Fruit fly (Drosophila melanogaster): Measurements from ENCODE around the gene Sps2.

Gene Sps2

DNA sequence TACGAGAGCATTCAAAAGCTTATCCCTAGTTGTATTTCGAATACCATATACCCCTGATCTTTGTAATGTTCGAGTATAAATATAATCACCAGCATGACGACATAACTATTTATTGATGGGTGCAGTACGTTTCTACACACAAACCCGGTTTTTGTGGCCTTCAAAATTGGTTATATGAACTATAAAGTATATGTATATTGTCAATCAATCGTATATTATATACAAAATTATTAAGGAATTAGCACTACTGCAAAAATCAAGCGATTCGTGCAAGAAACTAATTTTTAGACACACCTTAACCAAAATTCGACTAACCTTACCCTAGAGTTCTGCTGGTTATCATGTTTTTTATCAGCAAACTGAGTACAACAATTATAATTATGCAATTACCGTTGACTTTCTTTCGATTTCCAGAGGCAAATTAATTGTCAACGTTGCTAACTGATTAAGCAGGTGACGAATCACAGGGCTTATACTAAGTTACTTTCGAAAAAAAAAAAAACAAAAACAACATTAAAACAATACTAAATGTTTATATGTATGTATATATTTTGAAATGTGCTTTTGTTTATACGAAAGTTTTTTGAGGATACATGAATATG is 22.1 kb upstream of the Sps2 start:
- TF ChIP-seq CTCF (optimal IDR thresholded peaks at IDR 0.05) = no peak
- TF ChIP-seq CG8478 (optimal IDR thresholded peaks at IDR 0.05) = no peak

DNA sequence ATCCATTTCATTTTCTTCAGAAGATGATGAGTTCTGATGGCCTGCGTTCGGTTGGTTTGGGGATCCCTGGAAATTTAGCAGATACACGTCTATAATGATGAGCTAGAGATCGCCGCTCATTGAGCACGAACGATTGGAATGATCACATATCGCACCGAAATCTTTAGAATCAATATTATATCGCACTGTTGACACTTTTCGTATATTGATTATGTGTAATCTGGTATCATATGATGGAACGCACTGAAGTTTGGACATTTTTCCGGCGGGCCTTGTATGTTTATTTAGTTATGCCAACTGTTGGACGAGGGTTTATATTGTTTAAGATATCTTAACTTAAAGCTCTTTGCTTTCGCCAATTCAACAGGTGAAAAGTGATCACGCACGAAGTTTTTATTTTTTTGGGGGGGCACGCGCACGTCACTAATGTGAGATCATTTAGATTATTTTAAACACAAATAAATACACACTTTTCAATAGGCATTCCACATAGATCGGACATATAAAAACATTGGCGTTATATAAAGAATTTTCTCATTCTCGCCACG is 21.3 kb upstream of the Sps2 start:
- TF ChIP-seq CTCF (optimal IDR thresholded peaks at IDR 0.05) (no peak), CG8478 (optimal IDR thresholded peaks at IDR 0.05) (no peak)

DNA sequence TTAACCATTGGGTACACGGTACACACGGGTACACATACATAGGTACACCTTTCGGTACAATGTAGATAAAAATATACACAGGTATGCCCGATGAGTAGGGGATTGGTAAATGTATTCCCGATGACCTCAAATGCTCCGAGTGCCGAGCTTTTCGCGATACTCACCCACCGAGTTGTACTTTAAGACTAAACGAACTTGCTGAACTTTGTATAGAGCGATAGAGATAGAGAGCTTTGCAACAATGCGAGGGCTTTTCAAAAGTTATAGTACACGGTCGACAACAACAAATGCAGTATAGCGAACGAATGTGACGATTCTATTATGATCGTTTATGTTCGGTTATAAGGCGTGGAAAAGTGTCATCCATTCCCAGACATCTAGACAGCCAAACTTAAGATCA is 20.8 kb upstream of the Sps2 start:
- TF ChIP-seq CG8478 (optimal IDR thresholded peaks at IDR 0.05) (no peak), CTCF (optimal IDR thresholded peaks at IDR 0.05) (no peak)

DNA sequence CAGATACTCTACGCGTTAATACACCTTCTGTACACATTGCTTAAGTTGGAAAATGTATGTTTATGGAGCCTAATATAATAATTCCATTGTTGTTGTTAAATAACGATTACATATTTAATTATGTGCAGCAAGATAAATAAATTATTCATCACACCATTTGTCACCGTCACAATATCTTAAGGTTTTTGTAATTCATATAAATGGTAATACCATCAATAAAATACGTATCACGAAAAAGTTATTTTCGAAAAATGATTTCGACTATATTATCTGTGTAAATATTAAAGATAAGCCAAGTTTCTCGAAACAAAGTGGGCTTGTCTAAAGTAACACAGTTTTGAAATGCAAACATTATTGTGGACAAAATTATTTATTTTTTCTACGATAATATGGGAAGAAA is 20.2 kb upstream of the Sps2 start, which contains the start of gene CG4995:
Gene CG4995 (plus strand): TSS at position 301 of the 400 bp plus-strand sequence.
- TF ChIP-seq CTCF (optimal IDR thresholded peaks at IDR 0.05) (no peak), CG8478 (optimal IDR thresholded peaks at IDR 0.05) (no peak)

DNA sequence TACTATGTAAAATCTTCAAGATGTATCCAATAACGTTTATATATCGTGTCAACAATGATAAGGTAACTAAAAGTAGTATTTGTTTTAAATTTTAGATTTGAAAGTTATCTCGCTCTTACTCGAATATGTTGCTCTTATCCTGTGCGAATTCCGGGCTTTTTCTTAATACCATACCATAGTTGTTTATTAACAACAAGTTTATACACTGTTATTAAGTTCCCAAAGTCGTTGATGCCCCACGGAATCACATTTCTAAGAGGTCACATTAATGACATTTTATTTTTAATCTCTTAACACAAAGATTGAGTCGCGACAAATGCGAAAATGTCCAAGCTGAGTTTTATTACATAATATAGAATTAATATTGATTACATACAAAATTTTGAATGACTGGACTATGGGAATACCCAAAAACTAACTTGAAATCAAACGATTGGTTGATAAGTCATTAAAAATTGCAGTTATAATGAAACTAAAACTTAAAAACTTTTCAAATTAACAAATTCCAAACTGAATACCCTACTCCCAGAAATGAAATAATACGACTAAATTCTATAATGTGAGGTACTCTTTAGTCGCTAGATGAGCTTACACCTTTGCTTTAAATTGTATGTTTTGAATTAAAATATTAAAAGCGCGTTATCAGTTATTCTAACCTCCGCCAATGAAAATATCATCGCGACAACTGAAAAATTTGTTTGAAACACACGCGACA is 19.5 kb upstream of the Sps2 start, which contains the start of gene CG5381:
Gene CG5381 (minus strand): TSS at position 330 of the 715 bp plus-strand sequence.
- TF ChIP-seq CG8478 (optimal IDR thresholded peaks at IDR 0.05) (no peak), CTCF (optimal IDR thresholded peaks at IDR 0.05) (no peak)

DNA sequence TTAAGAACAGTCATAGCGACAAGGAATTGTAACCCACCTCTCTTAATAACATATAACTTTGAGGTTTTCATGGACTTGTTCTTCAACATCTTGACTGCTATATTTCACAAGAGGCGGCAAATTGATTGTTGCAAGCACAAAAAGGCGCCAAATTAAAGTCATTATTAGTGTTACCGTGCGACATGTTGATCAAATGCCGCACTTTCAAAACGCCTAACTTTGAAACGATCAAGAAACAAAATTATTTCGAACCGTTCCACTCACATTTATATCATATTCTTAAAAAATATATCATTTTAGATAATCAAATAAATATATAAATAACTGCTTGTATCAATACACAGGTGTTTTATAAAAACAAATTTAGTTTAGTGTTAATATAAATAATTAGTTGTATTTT is 14.6 kb upstream of the Sps2 start, which contains the start of gene RnrL:
Gene RnrL (minus strand): TSS at position 154 of the 400 bp plus-strand sequence.
- TF ChIP-seq CTCF (optimal IDR thresholded peaks at IDR 0.05) (no peak), CG8478 (optimal IDR thresholded peaks at IDR 0.05) (no peak)

DNA sequence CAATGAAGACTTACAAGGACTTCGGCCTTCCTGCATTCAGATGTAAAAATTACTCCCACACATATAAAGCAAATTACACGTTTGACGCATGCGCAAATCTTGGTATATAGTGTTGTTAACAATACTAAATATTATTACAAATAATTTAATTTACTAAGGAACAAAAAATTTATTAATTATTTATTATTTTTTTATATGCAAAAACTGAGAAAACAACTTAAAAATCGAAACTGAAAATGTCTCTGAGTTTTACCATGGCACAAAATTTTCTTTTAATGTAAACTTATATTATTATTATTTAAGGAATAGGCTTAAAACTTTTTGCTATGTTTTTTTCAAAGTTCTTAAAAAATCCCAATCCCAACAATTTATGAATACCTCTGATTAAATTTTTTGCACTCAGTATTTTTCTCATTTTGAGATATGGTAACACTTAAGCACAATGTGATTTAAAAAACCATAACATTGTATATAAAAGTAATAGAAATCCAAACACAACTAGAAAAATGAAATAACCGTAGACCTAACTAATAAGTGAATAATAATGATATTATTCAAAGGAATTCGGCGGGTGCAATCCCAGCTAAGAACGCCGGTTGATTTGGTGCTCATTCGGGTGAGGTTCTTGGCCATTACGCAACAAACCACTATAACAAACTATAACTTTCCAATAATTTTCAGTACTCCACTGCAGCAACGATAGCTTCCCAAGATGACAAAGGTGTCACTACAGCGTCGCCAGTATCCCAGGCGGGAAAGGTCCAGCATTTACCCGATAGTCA is 11.1 kb upstream of the Sps2 start, which contains the start of the genes Schip1 and Cox10:
Gene Schip1 (minus strand): TSS at position 51 of the 782 bp plus-strand sequence.
Gene Cox10 (plus strand): TSS at position 406 of the 782 bp plus-strand sequence.
- no peak for TF ChIP-seq CTCF (optimal IDR thresholded peaks at IDR 0.05)
- TF ChIP-seq CG8478 (optimal IDR thresholded peaks at IDR 0.05) = no peak

DNA sequence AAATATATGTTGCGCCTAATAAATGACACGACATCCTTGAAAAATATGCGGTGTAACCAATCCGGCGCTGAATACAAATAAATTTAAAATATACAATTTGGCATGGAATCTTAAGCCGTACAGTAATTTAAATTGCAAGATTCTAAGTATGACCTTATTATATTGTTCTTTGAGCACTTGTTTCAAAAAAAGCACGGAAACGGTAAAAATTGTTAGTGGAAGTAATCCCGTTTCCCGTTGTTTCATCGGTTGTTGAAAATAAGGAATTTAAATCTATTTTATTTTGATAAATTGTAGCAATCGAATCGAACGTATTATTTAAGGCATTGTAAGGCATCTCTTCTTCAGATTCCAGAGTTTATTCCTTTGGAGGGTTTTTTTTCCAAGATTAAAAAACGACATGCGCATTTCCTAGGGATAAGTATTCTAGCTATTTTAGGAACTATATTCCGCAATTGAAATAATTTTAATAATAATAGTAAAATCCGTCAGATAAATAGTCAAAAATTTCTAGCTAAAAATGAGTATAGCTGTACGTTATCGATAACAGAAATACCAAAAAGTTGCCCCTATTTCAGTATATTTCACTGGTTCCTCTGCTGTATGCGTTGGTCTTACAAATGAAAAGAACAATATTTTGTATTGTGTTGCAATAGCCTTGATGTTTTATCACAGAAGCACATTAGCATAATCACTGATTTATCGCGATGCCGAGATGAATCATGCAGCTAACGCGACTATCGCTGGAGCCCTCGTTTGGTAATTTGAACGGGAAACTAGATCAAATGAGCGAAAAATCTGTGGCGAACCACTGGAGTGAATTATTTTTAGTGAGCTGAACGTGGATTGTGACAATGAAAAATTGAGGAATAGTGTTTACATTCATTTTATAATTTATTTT is 9.1 kb upstream of the Sps2 start, which contains the start of gene GATAd:
Gene GATAd (plus strand): TSS at position 644 of the 901 bp plus-strand sequence.
- peak in 1 of 2 experiments; percentile 1 for TF ChIP-seq CTCF (optimal IDR thresholded peaks at IDR 0.05)
- TF ChIP-seq CG8478 (optimal IDR thresholded peaks at IDR 0.05) = no peak

DNA sequence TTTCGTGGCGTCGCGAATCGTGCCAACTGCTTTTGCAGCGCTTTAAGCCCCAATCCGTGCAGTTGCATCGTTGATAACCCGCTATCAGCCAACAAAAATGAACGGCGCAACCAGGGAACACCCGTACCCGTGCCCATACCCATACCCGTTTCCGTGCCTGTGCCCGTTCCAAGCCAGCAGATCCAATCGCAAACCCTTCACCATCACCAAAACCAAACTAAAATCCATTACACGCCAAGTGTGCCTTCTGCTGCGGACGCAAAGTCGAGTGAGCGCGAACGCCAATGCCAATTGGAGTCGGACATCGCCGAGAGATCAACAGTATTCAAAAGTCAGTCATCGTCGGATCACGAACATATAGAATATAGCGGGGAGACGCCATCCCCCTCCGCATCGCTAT is 8.2 kb upstream of the Sps2 start:
- TF ChIP-seq CG8478 (optimal IDR thresholded peaks at IDR 0.05) (no peak), CTCF (optimal IDR thresholded peaks at IDR 0.05) (no peak)

DNA sequence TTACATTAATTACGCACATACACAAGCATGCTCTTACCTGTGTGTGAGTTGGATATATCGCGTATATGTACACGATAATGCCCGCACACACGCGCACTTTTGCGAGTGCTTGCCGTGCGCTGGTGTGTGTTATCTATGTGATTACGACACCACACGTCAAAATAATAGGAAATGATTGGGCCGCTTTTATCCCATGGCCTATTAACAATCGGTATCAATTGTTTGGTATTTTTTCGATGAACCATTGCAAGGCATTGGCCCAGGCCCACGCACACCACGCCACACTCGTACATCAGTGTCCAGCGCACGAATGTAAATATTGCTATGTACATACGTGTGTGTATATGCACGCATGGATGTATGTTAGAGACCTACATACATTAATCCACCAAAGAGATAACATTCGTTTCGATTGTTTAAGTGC is 7.5 kb upstream of the Sps2 start:
- TF ChIP-seq CG8478 (optimal IDR thresholded peaks at IDR 0.05) = no peak

DNA sequence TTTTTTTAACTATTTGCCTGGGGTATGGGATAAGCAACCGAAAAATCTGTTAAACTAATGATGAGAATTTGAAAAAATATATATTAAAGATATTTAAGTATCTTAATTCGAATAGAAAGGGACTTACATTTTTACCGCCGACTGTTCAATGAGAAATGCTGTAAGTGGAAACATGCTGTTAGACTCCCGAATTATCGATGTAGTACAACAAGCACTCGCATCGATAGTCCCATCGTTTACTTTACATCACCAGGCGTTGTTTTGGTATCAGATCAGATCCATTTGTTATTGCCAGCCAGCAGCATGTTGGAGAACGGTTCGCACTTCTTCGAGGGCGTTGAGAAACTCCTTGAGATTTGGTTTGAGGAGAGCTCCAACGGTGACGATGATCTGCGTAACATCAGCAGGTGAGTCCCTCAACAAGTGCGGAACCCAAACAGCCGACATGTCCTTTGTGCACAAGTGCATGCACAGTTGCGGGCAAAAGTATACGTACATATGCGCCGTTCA is 3.1 kb upstream of the Sps2 start, which contains the start of gene SamDC:
Gene SamDC (plus strand): TSS at position 246 of the 510 bp plus-strand sequence.
- TF ChIP-seq CG8478 (optimal IDR thresholded peaks at IDR 0.05) (no peak), CTCF (optimal IDR thresholded peaks at IDR 0.05) (peak in 1 of 2 experiments; percentile 15)

DNA sequence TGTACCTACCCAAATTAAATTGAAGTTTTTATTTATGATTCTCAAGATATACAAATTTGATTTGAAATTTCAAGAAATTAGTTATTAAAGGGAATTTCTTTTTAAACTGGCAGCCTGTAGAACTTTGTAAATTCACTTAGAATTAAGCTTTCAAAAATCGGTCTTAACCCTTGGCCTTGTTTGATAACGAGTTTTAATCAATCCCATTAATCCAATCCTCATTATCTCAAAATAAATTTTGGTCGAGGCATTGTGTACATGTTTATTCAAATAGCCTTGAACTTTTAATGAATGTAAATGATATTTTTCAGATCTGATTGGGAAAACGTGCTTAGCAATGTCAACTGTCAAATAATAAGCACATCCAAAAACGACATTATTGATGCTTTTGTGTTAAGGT is 2.6 kb upstream of the Sps2 start:
- no peak for TF ChIP-seq CG8478 (optimal IDR thresholded peaks at IDR 0.05)
- no peak for TF ChIP-seq CTCF (optimal IDR thresholded peaks at IDR 0.05)

DNA sequence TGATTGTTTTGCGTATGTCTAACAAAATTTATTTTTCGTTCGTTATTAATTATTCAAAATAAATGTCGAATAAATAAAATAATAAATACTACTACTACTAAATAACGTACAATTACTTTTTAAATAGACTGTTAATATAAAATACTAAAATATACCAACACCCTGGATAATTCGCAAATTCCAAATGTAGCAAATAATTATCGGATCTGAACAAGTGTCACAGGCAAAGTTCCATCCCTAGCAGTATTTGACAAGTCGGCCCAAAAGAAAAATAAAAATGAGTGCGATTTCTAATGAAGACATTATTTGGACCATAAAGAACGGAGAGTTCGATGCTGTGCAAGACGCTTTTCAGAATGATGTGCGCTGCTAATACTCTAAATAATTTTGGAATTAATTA is 989 bp upstream of the Sps2 start, which contains the start of gene CG31715:
Gene CG31715 (plus strand): TSS at position 212 of the 400 bp plus-strand sequence.
- TF ChIP-seq CG8478 (optimal IDR thresholded peaks at IDR 0.05) = no peak
- no peak for TF ChIP-seq CTCF (optimal IDR thresholded peaks at IDR 0.05)
